Fruit fly (Drosophila melanogaster) whole organism, embryonic: ENCODE results near the gene Ns4.

Experiments used
- Asciz ChIP-seq: fragments of 200-800 bp; sonication (Bioruptor generic); optimal IDR thresholded peaks from 2 replicates; lab custom pipeline; 2017; ENCODE audit warnings: missing biosample characterization, mild to moderate bottlenecking, missing genetic modification characterization, missing genetic modification reagents
- Blimp-1 ChIP-seq: fragments of 200-800 bp; sonication (Bioruptor generic); optimal IDR thresholded peaks from 3 replicates; lab custom pipeline; 2018; ENCODE audit warnings: missing biosample characterization, missing genetic modification characterization, mild to moderate bottlenecking, moderate library complexity, missing genetic modification reagents
- CG10209 ChIP-seq: fragments of 200-800 bp; sonication (Bioruptor generic); optimal IDR thresholded peaks from 3 replicates; lab custom pipeline; 2017; ENCODE audit warnings: missing biosample characterization, mild to moderate bottlenecking, missing genetic modification characterization, missing genetic modification reagents
- CG1024 ChIP-seq: fragments of 200-800 bp; sonication (Bioruptor generic); IDR thresholded peaks from 2 replicates; pipeline ENCODE4 v1.3.6; 2022; ENCODE audit warnings: missing biosample characterization, missing genetic modification characterization
- CG11456 ChIP-seq: fragments of 200-800 bp; sonication (Bioruptor generic); IDR thresholded peaks from 3 replicates; pipeline ENCODE4 v1.3.6; 2022; ENCODE audit warnings: missing biosample characterization, missing genetic modification characterization
- CG12299 ChIP-seq: fragments of 200-800 bp; sonication (Bioruptor generic); optimal IDR thresholded peaks from 2 replicates; lab custom pipeline; 2018; ENCODE audit warnings: missing biosample characterization, mild to moderate bottlenecking, missing genetic modification characterization
- CG12659 ChIP-seq: fragments of 200-800 bp; sonication (Bioruptor generic); optimal IDR thresholded peaks from 3 replicates; lab custom pipeline; 2017; ENCODE audit warnings: mild to moderate bottlenecking, missing biosample characterization, missing genetic modification reagents, missing genetic modification characterization
- CG13424 ChIP-seq: fragments of 200-800 bp; sonication (Bioruptor generic); optimal IDR thresholded peaks from 2 replicates; lab custom pipeline; 2019; ENCODE audit warnings: missing biosample characterization, mild to moderate bottlenecking, missing genetic modification characterization, moderate library complexity
- CG15514 ChIP-seq: fragments of 200-800 bp; sonication (Bioruptor generic); optimal IDR thresholded peaks from 3 replicates; lab custom pipeline; 2017; ENCODE audit warnings: missing biosample characterization, missing genetic modification characterization, mild to moderate bottlenecking, moderate library complexity, missing genetic modification reagents
- CG1603 ChIP-seq: fragments of 200-800 bp; sonication (Bioruptor generic); optimal IDR thresholded peaks from 2 replicates; lab custom pipeline; 2019; ENCODE audit warnings: missing biosample characterization, mild to moderate bottlenecking, missing genetic modification characterization, moderate library complexity
- CG16813 ChIP-seq: fragments of 200-800 bp; sonication (Bioruptor generic); IDR thresholded peaks from 3 replicates; pipeline ENCODE4 v1.3.6; 2022; ENCODE audit warnings: missing biosample characterization, missing genetic modification characterization; ENCODE audit not compliant: partially characterized antibody
- CG17829 ChIP-seq: fragments of 200-800 bp; optimal IDR thresholded peaks from 2 replicates; lab custom pipeline; 2019; ENCODE audit warnings: missing biosample characterization, mild to moderate bottlenecking, missing genetic modification characterization, moderate library complexity
- CG3726 ChIP-seq: fragments of 200-800 bp; sonication (Bioruptor generic); IDR thresholded peaks from 3 replicates; pipeline ENCODE4, ENCODE4 v1.3.6; 2022; ENCODE audit warnings: missing biosample characterization, missing genetic modification characterization
- CG42726 ChIP-seq: fragments of 200-800 bp; sonication (Bioruptor generic); IDR thresholded peaks from 2 replicates; pipeline ENCODE4 v1.3.6; 2022; ENCODE audit warnings: missing biosample characterization, missing genetic modification characterization; ENCODE audit not compliant: partially characterized antibody
- CG4282 ChIP-seq: fragments of 200-800 bp; sonication (Bioruptor generic); optimal IDR thresholded peaks from 2 replicates; lab custom pipeline; 2016; ENCODE audit warnings: missing biosample characterization, missing genetic modification characterization
- CG4424 ChIP-seq: fragments of 200-800 bp; sonication (Bioruptor generic); optimal IDR thresholded peaks from 3 replicates; lab custom pipeline; 2016; ENCODE audit warnings: missing biosample characterization, missing genetic modification characterization
- CG5180 ChIP-seq: fragments of 200-800 bp; sonication (Bioruptor generic); optimal IDR thresholded peaks from 3 replicates; lab custom pipeline; 2017; ENCODE audit warnings: missing biosample characterization, missing genetic modification characterization, mild to moderate bottlenecking, moderate library complexity, missing genetic modification reagents
- CG6854 ChIP-seq: fragments of 200-800 bp; sonication (Bioruptor generic); optimal IDR thresholded peaks from 3 replicates; lab custom pipeline; 2017; ENCODE audit warnings: missing biosample characterization, mild to moderate bottlenecking, missing genetic modification characterization
- CG7963 ChIP-seq: fragments of 200-800 bp; sonication (Bioruptor generic); IDR thresholded peaks from 3 replicates; pipeline ENCODE4 v1.3.6; 2022; ENCODE audit warnings: missing biosample characterization, missing genetic modification characterization; ENCODE audit not compliant: partially characterized antibody
- CG8089 ChIP-seq: fragments of 200-800 bp; sonication (Bioruptor generic); optimal IDR thresholded peaks from 3 replicates; lab custom pipeline; 2016; ENCODE audit warnings: missing biosample characterization, missing genetic modification characterization
- CG8281 ChIP-seq: fragments of 200-800 bp; sonication (Bioruptor generic); optimal IDR thresholded peaks from 2 replicates; lab custom pipeline; 2018; ENCODE audit warnings: missing biosample characterization, mild to moderate bottlenecking, missing genetic modification characterization, moderate library complexity
- CG8290 ChIP-seq, 3 experiments: fragments of 200-800 bp; sonication (Bioruptor generic); optimal IDR thresholded peaks; 2 replicates each; lab custom pipeline; 2016 to 2019; ENCODE audit warnings: missing biosample characterization in 3 of 3, missing genetic modification characterization in 3 of 3, mild to moderate bottlenecking in 2 of 3, moderate library complexity in 1 of 3
- CG8765 ChIP-seq: fragments of 200-800 bp; sonication (Bioruptor generic); IDR thresholded peaks from 2 replicates; pipeline ENCODE4 v1.3.6; 2022; ENCODE audit warnings: missing biosample characterization, missing genetic modification characterization
- CG8944 ChIP-seq: fragments of 200-800 bp; sonication (Bioruptor generic); optimal IDR thresholded peaks from 3 replicates; lab custom pipeline; 2016; ENCODE audit warnings: missing biosample characterization, missing genetic modification characterization
- Deaf1 ChIP-seq: fragments of 200-800 bp; optimal IDR thresholded peaks from 3 replicates; lab custom pipeline; 2019; ENCODE audit warnings: missing biosample characterization, mild to moderate bottlenecking, missing genetic modification characterization, moderate library complexity
- Ets97D ChIP-seq: fragments of 200-800 bp; sonication (Bioruptor generic); optimal IDR thresholded peaks from 3 replicates; lab custom pipeline; 2016; ENCODE audit warnings: missing biosample characterization, missing genetic modification characterization
- Fer2 ChIP-seq: fragments of 200-800 bp; sonication (Bioruptor generic); optimal IDR thresholded peaks from 2 replicates; lab custom pipeline; 2018; ENCODE audit warnings: missing biosample characterization, mild to moderate bottlenecking, missing genetic modification characterization, moderate library complexity
- Fer3 ChIP-seq: fragments of 200-800 bp; sonication (Bioruptor generic); optimal IDR thresholded peaks from 2 replicates; lab custom pipeline; 2018; ENCODE audit warnings: missing biosample characterization, mild to moderate bottlenecking, missing genetic modification characterization, moderate library complexity
- Hr3 ChIP-seq: fragments of 200-800 bp; sonication (Bioruptor generic); optimal IDR thresholded peaks from 3 replicates; lab custom pipeline; 2016; ENCODE audit warnings: missing biosample characterization, missing genetic modification characterization
- Jarid2 ChIP-seq: fragments of 200-800 bp; sonication (Bioruptor generic); optimal IDR thresholded peaks from 3 replicates; lab custom pipeline; 2017; ENCODE audit warnings: mild to moderate bottlenecking, missing biosample characterization, missing genetic modification reagents, missing genetic modification characterization
- MESR4 ChIP-seq: fragments of 200-800 bp; sonication (Bioruptor generic); optimal IDR thresholded peaks from 2 replicates; lab custom pipeline; 2018; ENCODE audit warnings: missing biosample characterization, mild to moderate bottlenecking, missing genetic modification characterization, moderate library complexity
- NK7.1 ChIP-seq: fragments of 200-800 bp; sonication (Bioruptor generic); optimal IDR thresholded peaks from 3 replicates; lab custom pipeline; 2016; ENCODE audit warnings: missing biosample characterization, missing genetic modification characterization
- Side ChIP-seq: fragments of 200-800 bp; sonication (Bioruptor generic); optimal IDR thresholded peaks from 2 replicates; lab custom pipeline; 2016; ENCODE audit warnings: missing biosample characterization, missing genetic modification characterization
- Vsx1 ChIP-seq: fragments of 200-800 bp; sonication (Bioruptor generic); optimal IDR thresholded peaks from 2 replicates; lab custom pipeline; 2017; ENCODE audit warnings: missing biosample characterization, mild to moderate bottlenecking, missing genetic modification characterization, missing genetic modification reagents
- Xbp1 ChIP-seq: fragments of 200-800 bp; sonication (Bioruptor generic); optimal IDR thresholded peaks from 3 replicates; lab custom pipeline; 2016; ENCODE audit warnings: missing biosample characterization, mild to moderate bottlenecking, missing genetic modification characterization
- caup ChIP-seq: fragments of 200-800 bp; sonication (Bioruptor generic); optimal IDR thresholded peaks from 3 replicates; lab custom pipeline; 2017; ENCODE audit warnings: missing biosample characterization, mild to moderate bottlenecking, missing genetic modification characterization, moderate library complexity; ENCODE audit not compliant: severe bottlenecking
- chinmo ChIP-seq: fragments of 200-800 bp; sonication (Bioruptor generic); IDR thresholded peaks from 4 replicates; pipeline ENCODE4 v1.3.6; 2022; ENCODE audit warnings: missing biosample characterization, missing genetic modification characterization; ENCODE audit not compliant: partially characterized antibody
- dm ChIP-seq: fragments of 200-800 bp; sonication (Bioruptor generic); optimal IDR thresholded peaks from 3 replicates; lab custom pipeline; 2016; ENCODE audit warnings: missing biosample characterization, missing genetic modification characterization
- fd96Cb ChIP-seq: fragments of 200-800 bp; sonication (Bioruptor generic); optimal IDR thresholded peaks from 2 replicates; lab custom pipeline; 2018; ENCODE audit warnings: missing biosample characterization, mild to moderate bottlenecking, missing genetic modification characterization, moderate library complexity
- fu2 ChIP-seq: fragments of 200-800 bp; sonication (Bioruptor generic); optimal IDR thresholded peaks from 2 replicates; lab custom pipeline; 2016; ENCODE audit warnings: missing biosample characterization, missing genetic modification characterization
- gsb ChIP-seq: fragments of 200-800 bp; sonication (Bioruptor generic); IDR thresholded peaks from 2 replicates; pipeline ENCODE4 v1.3.6; 2022; ENCODE audit warnings: missing biosample characterization, missing genetic modification characterization
- insv ChIP-seq, 2 experiments: fragments of 200-800 bp; sonication (Bioruptor generic); optimal IDR thresholded peaks; 3 replicates each; lab custom pipeline; 2016 to 2018; ENCODE audit warnings: missing biosample characterization in 2 of 2, missing genetic modification characterization in 2 of 2
- kah ChIP-seq: fragments of 200-800 bp; sonication (Bioruptor generic); optimal IDR thresholded peaks from 2 replicates; lab custom pipeline; 2018; ENCODE audit warnings: missing biosample characterization, mild to moderate bottlenecking, missing genetic modification characterization
- pnt ChIP-seq: fragments of 200-800 bp; sonication (Bioruptor generic); optimal IDR thresholded peaks from 3 replicates; lab custom pipeline; 2016; ENCODE audit warnings: missing biosample characterization, missing genetic modification characterization
- pros ChIP-seq: fragments of 200-800 bp; sonication (Bioruptor generic); optimal IDR thresholded peaks from 3 replicates; lab custom pipeline; 2019; ENCODE audit warnings: missing biosample characterization, mild to moderate bottlenecking, missing genetic modification characterization, moderate library complexity
- slbo ChIP-seq: fragments of 200-800 bp; sonication (Bioruptor generic); IDR thresholded peaks from 2 replicates; pipeline ENCODE4 v1.3.6; 2022; ENCODE audit warnings: missing biosample characterization, missing genetic modification characterization
- trh ChIP-seq: fragments of 200-800 bp; sonication (Bioruptor generic); optimal IDR thresholded peaks from 2 replicates; lab custom pipeline; 2016; ENCODE audit warnings: missing biosample characterization, missing genetic modification characterization
- z ChIP-seq: fragments of 200-800 bp; sonication (Bioruptor generic); IDR thresholded peaks from 3 replicates; pipeline ENCODE4 v1.3.6; 2022; ENCODE audit warnings: missing biosample characterization, missing genetic modification characterization

Ns4 gene

DNA sequence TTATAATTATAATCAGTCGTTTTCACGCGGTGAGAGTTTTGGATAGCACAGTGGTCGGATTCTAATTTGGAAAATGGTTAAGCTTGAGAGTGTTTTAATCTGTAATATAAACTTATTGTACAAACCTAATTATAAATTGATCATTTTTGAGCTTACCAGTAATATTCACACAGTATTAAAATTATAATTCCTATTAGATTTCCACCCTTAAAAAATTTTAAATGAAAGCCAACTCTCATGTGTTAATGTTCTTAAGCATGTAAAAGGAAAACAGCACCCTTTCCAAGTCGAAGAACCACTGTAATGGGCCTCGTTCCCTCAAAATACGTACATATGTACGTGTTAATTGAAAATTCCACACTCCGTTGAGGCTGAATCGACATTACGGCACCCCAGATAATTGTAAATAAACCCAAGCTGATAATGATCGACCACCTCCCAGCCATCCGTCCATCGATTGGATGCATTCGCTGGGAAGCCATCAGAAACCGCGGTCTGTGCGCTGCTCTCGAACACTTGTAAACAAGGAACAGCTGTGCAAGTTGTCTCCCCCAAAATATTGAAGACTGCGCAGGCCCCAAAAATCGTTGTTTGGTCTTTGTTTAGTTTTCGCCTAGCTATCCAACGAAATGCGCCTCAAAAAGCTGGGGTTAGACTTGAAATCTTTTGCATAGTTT lies 7.7 kb downstream of the Ns4 start (continued):
- TF ChIP-seq z (GFP tag; lab: Robert Waterston, UW): no peak
- peak; percentile 21 for TF ChIP-seq CG12659
- no peak for TF ChIP-seq CG8290 (GFP tag; optimal IDR thresholded peaks at IDR 0.05; lab: Kevin White, UChicago)
- no peak for TF ChIP-seq CG8290 (tag; optimal IDR thresholded peaks at IDR 0.05; lab: Kevin White, UChicago)
- TF ChIP-seq CG12299: no peak
- no peak for TF ChIP-seq trh (GFP tag; lab: Kevin White, UChicago)
- TF ChIP-seq CG13424 (tag; lab: Kevin White, UChicago): peak; percentile 58
- no peak for TF ChIP-seq fu2
- peak; percentile 45 for TF ChIP-seq fd96Cb
- TF ChIP-seq pnt: no peak
- peak; percentile 37 for TF ChIP-seq CG17829 (tag; lab: Kevin White, UChicago)
- peak; percentile 61 for TF ChIP-seq Blimp-1
- TF ChIP-seq chinmo (GFP tag; lab: Robert Waterston, UW): no peak
- TF ChIP-seq CG8089 (GFP tag; lab: Kevin White, UChicago): no peak
- 0 out of 2 replicates have a peak, but pooled peaks have one; percentile 28 for TF ChIP-seq CG8765 (GFP tag; lab: Robert Waterston, UW)
- TF ChIP-seq CG3726 (GFP tag; lab: Robert Waterston, UW): no peak
- no peak for TF ChIP-seq CG5180 (GFP tag; lab: Kevin White, UChicago)
- TF ChIP-seq pros (GFP tag; lab: Kevin White, UChicago): no peak
- no peak for TF ChIP-seq dm (GFP tag; lab: Kevin White, UChicago)
- peak; percentile 3 for TF ChIP-seq Deaf1 (tag; lab: Kevin White, UChicago)
- no peak for TF ChIP-seq Fer2 (tag; lab: Kevin White, UChicago)
- peak; percentile 38 for TF ChIP-seq CG10209
- TF ChIP-seq CG42726 (GFP tag; lab: Robert Waterston, UW): no peak
- peak; percentile 53 for TF ChIP-seq Fer3 (tag; lab: Kevin White, UChicago)
- TF ChIP-seq slbo: peak; percentile 66
- no peak for TF ChIP-seq caup (GFP tag; lab: Kevin White, UChicago)
- no peak for TF ChIP-seq CG1603
- no peak for TF ChIP-seq CG15514 (GFP tag; lab: Kevin White, UChicago)
- no peak for TF ChIP-seq CG16813
- TF ChIP-seq Xbp1 (GFP tag; lab: Kevin White, UChicago): no peak
- no peak for TF ChIP-seq CG4282
- no peak for TF ChIP-seq CG11456 (GFP tag; lab: Robert Waterston, UW)
- TF ChIP-seq gsb (GFP tag; lab: Robert Waterston, UW): peak; percentile 39; the same call in 1 of the 2 replicates
- peak; percentile 38 for TF ChIP-seq Hr3
- TF ChIP-seq CG7963: no peak
- no peak for TF ChIP-seq insv (GFP tag; optimal IDR thresholded peaks at IDR 0.05; lab: Kevin White, UChicago)
- TF ChIP-seq Ets97D: no peak
- no peak for TF ChIP-seq Jarid2 (GFP tag; lab: Kevin White, UChicago)
- no peak for TF ChIP-seq NK7.1 (GFP tag; lab: Kevin White, UChicago)
- peak; percentile 74 for TF ChIP-seq kah (GFP tag; lab: Kevin White, UChicago)
- no peak for TF ChIP-seq CG6854 (GFP tag; lab: Kevin White, UChicago)
- no peak for TF ChIP-seq CG8281 (tag; lab: Kevin White, UChicago)
- TF ChIP-seq Asciz (GFP tag; lab: Kevin White, UChicago): peak; percentile 39
- TF ChIP-seq Side: no peak
- no peak for TF ChIP-seq MESR4
- no peak for TF ChIP-seq CG1024 (GFP tag; lab: Robert Waterston, UW)
- no peak for TF ChIP-seq CG8944
- peak; percentile 45 for TF ChIP-seq Vsx1 (GFP tag; lab: Kevin White, UChicago)
- TF ChIP-seq CG4424 (GFP tag; lab: Kevin White, UChicago): peak; percentile 40
